Worm (Caenorhabditis elegans) whole organism, L1 larva: Measurements from ENCODE around the gene col-44.
A peak's percentile ranks its signal among the peaks of the same experiment; 100 is the strongest.

Source experiments
- C16A3.4 ChIP-seq: fragments of 150-350 bp; optimal IDR thresholded peaks from 2 replicates; lab custom pipeline; 2014; ENCODE audit warnings: missing biosample characterization, missing genetic modification characterization
- F16B12.6 ChIP-seq: fragments of 150-350 bp; optimal IDR thresholded peaks from 2 replicates; lab custom pipeline; 2014; ENCODE audit warnings: missing biosample characterization, missing genetic modification characterization
- alr-1 ChIP-seq: fragments of 200-800 bp; sonication (Bioruptor generic); optimal IDR thresholded peaks from 2 replicates; lab custom pipeline; 2018; ENCODE audit warnings: borderline replicate concordance, mild to moderate bottlenecking, missing genetic modification characterization, missing compliant biosample characterization
- ama-1 ChIP-seq: fragments of 150-350 bp; optimal IDR thresholded peaks from 2 replicates; lab custom pipeline; 2014
- blmp-1 ChIP-seq: fragments of 150-350 bp; optimal IDR thresholded peaks from 2 replicates; lab custom pipeline; 2014; ENCODE audit warnings: missing biosample characterization, missing genetic modification characterization
- dsc-1 ChIP-seq: sonication (generic microtip); optimal IDR thresholded peaks from 2 replicates; lab custom pipeline; 2016; ENCODE audit warnings: mild to moderate bottlenecking, missing genetic modification characterization, missing compliant biosample characterization
- efl-1 ChIP-seq, 4 experiments: fragments of 150-350 bp; optimal IDR thresholded peaks in 3 of 4; peaks in 1 of 4; 1 replicate in 1 of 4; 2 replicates in 3 of 4; lab custom pipeline; 2014; ENCODE audit warnings: missing biosample characterization in 2 of 4, missing genetic modification characterization in 2 of 4, missing genetic modification reagents in 2 of 4
- egl-13 ChIP-seq: sonication (generic microtip); optimal IDR thresholded peaks from 2 replicates; lab custom pipeline; 2016; ENCODE audit warnings: missing genotype, missing genetic modification reagents, missing genetic modification characterization, missing compliant biosample characterization
- egl-27 ChIP-seq, 2 experiments: fragments of 150-350 bp in 1 of 2; sonication (generic microtip); optimal IDR thresholded peaks; 3 replicates each; lab custom pipeline; 2017 to 2018; ENCODE audit warnings: missing biosample characterization in 2 of 2, missing genetic modification characterization in 2 of 2, missing genetic modification reagents in 2 of 2
- elt-2 ChIP-seq: sonication (generic microtip); optimal IDR thresholded peaks from 2 replicates; lab custom pipeline; 2016; ENCODE audit warnings: missing genetic modification characterization, mild to moderate bottlenecking, inconsistent platforms, missing compliant biosample characterization, missing genetic modification reagents
- ets-5 ChIP-seq: fragments of 200-800 bp; sonication (Bioruptor generic); IDR thresholded peaks from 2 replicates; pipeline ENCODE4 v1.3.6; 2022; ENCODE audit warnings: missing genetic modification characterization, missing compliant biosample characterization
- fkh-4 ChIP-seq: sonication (generic microtip); optimal IDR thresholded peaks from 2 replicates; lab custom pipeline; 2016; ENCODE audit warnings: missing compliant biosample characterization, missing genetic modification characterization, borderline replicate concordance
- fkh-8 ChIP-seq: sonication (generic microtip); optimal IDR thresholded peaks from 2 replicates; lab custom pipeline; 2016; ENCODE audit warnings: mild to moderate bottlenecking, missing genetic modification characterization, missing compliant biosample characterization
- fos-1 ChIP-seq: fragments of 150-350 bp; optimal IDR thresholded peaks from 2 replicates; lab custom pipeline; 2014; ENCODE audit warnings: missing biosample characterization, missing genetic modification characterization
- grh-1 ChIP-seq: fragments of 200-800 bp; sonication (Bioruptor generic); IDR thresholded peaks from 2 replicates; pipeline ENCODE4 v1.3.6; 2022; ENCODE audit warnings: missing genetic modification reagents, missing genetic modification characterization, missing compliant biosample characterization
- hpl-2 ChIP-seq: fragments of 150-350 bp; optimal IDR thresholded peaks from 2 replicates; lab custom pipeline; 2014; ENCODE audit warnings: missing biosample characterization, missing genetic modification reagents, missing genetic modification characterization
- isw-1 ChIP-seq: fragments of 200-800 bp; sonication (Bioruptor generic); IDR thresholded peaks from 2 replicates; pipeline ENCODE4 v1.3.6; 2022; ENCODE audit warnings: missing genetic modification characterization, missing compliant biosample characterization
- jun-1 ChIP-seq: fragments of 150-350 bp; optimal IDR thresholded peaks from 2 replicates; lab custom pipeline; 2014; ENCODE audit warnings: missing biosample characterization, missing genetic modification reagents, missing genetic modification characterization
- lin-13 ChIP-seq: fragments of 150-350 bp; optimal IDR thresholded peaks from 2 replicates; lab custom pipeline; 2014; ENCODE audit warnings: missing biosample characterization, missing genetic modification reagents, missing genetic modification characterization
- lin-14 ChIP-seq: fragments of 200-800 bp; sonication (Bioruptor generic); optimal IDR thresholded peaks from 2 replicates; lab custom pipeline; 2018; ENCODE audit warnings: mild to moderate bottlenecking, missing genetic modification characterization, moderate library complexity, missing compliant biosample characterization
- lin-35 ChIP-seq, 2 experiments: fragments of 150-350 bp; optimal IDR thresholded peaks; 2 replicates each; lab custom pipeline; 2014; ENCODE audit warnings: missing biosample characterization in 2 of 2, missing genetic modification characterization in 2 of 2, missing genetic modification reagents in 2 of 2
- lin-39 ChIP-seq: fragments of 150-350 bp; optimal IDR thresholded peaks from 2 replicates; lab custom pipeline; 2014; ENCODE audit warnings: missing biosample characterization, missing genetic modification reagents, missing genetic modification characterization
- lir-3 ChIP-seq: sonication (generic microtip); optimal IDR thresholded peaks from 2 replicates; lab custom pipeline; 2016; ENCODE audit warnings: mild to moderate bottlenecking, missing genetic modification characterization, moderate library complexity, missing compliant biosample characterization; ENCODE audit not compliant: poor library complexity
- lsy-2 ChIP-seq, 2 experiments: fragments of 150-350 bp; optimal IDR thresholded peaks; 2 replicates each; lab custom pipeline; 2014; ENCODE audit warnings: missing biosample characterization in 2 of 2, missing genetic modification characterization in 2 of 2
- mab-9 ChIP-seq: fragments of 200-800 bp; sonication (Bioruptor generic); IDR thresholded peaks from 2 replicates; pipeline ENCODE4 v1.3.6; 2022; ENCODE audit warnings: missing genetic modification reagents, missing genetic modification characterization, missing compliant biosample characterization
- nhr-20 ChIP-seq: sonication (generic microtip); optimal IDR thresholded peaks from 2 replicates; lab custom pipeline; 2016; ENCODE audit warnings: mild to moderate bottlenecking, missing genetic modification characterization, missing compliant biosample characterization
- nhr-237 ChIP-seq: fragments of 150-350 bp; optimal IDR thresholded peaks from 2 replicates; lab custom pipeline; 2014; ENCODE audit warnings: missing biosample characterization, missing genetic modification characterization
- nhr-47 ChIP-seq: sonication (generic microtip); optimal IDR thresholded peaks from 2 replicates; lab custom pipeline; 2016; ENCODE audit warnings: mild to moderate bottlenecking, missing genetic modification characterization, moderate library complexity, missing compliant biosample characterization
- nhr-71 ChIP-seq: sonication (generic microtip); optimal IDR thresholded peaks from 2 replicates; lab custom pipeline; 2016; ENCODE audit warnings: mild to moderate bottlenecking, missing genetic modification characterization, moderate library complexity, missing compliant biosample characterization
- nhr-77 ChIP-seq: fragments of 150-350 bp; optimal IDR thresholded peaks from 2 replicates; lab custom pipeline; 2014; ENCODE audit warnings: missing biosample characterization, missing genetic modification characterization
- nhr-85 ChIP-seq: sonication (generic microtip); peaks from one replicate; lab custom pipeline; 2016; ENCODE audit warnings: missing genetic modification characterization, inconsistent platforms, missing compliant biosample characterization
- pag-3 ChIP-seq: sonication (generic microtip); optimal IDR thresholded peaks from 2 replicates; lab custom pipeline; 2017; ENCODE audit warnings: missing genetic modification characterization, mild to moderate bottlenecking, missing compliant biosample characterization, antibody characterized with exemption, borderline replicate concordance; ENCODE audit not compliant: insufficient read depth
- pax-3 ChIP-seq: fragments of 200-800 bp; sonication (Bioruptor generic); optimal IDR thresholded peaks from 2 replicates; lab custom pipeline; 2018; ENCODE audit warnings: mild to moderate bottlenecking, missing genetic modification characterization, moderate library complexity, missing compliant biosample characterization
- pqm-1 ChIP-seq: sonication (generic microtip); optimal IDR thresholded peaks from 3 replicates; lab custom pipeline; 2017; ENCODE audit warnings: missing biosample characterization, missing genetic modification characterization
- rnt-1 ChIP-seq: sonication (generic microtip); optimal IDR thresholded peaks from 2 replicates; lab custom pipeline; 2016; ENCODE audit warnings: mild to moderate bottlenecking, missing genetic modification characterization, moderate library complexity, missing compliant biosample characterization
- skn-1 ChIP-seq: fragments of 150-350 bp; optimal IDR thresholded peaks from 2 replicates; lab custom pipeline; 2014; ENCODE audit warnings: missing biosample characterization, missing genetic modification characterization
- snpc-4 ChIP-seq: fragments of 150-350 bp; optimal IDR thresholded peaks from 2 replicates; lab custom pipeline; 2014; ENCODE audit warnings: missing biosample characterization, missing genetic modification characterization
- sox-4 ChIP-seq: sonication (generic microtip); optimal IDR thresholded peaks from 2 replicates; lab custom pipeline; 2016; ENCODE audit warnings: missing genetic modification characterization, missing compliant biosample characterization
- tlp-1 ChIP-seq: fragments of 150-350 bp; optimal IDR thresholded peaks from 2 replicates; lab custom pipeline; 2014; ENCODE audit warnings: missing biosample characterization, missing genetic modification characterization
- unc-130 ChIP-seq: fragments of 150-350 bp; optimal IDR thresholded peaks from 2 replicates; lab custom pipeline; 2017; ENCODE audit warnings: missing biosample characterization, missing genetic modification characterization, inconsistent platforms
- unc-30 ChIP-seq: sonication (generic microtip); optimal IDR thresholded peaks from 2 replicates; lab custom pipeline; 2017; ENCODE audit warnings: missing biosample characterization, missing genetic modification characterization
- unc-86 ChIP-seq: sonication (generic microtip); optimal IDR thresholded peaks from 2 replicates; lab custom pipeline; 2016; ENCODE audit warnings: missing genetic modification characterization, missing compliant biosample characterization
- unc-98 ChIP-seq: fragments of 200-800 bp; sonication (Bioruptor generic); IDR thresholded peaks from 2 replicates; pipeline ENCODE4 v1.3.6; 2022; ENCODE audit warnings: missing genetic modification characterization, missing compliant biosample characterization
- vab-15 ChIP-seq: sonication (generic microtip); optimal IDR thresholded peaks from 2 replicates; lab custom pipeline; 2017; ENCODE audit warnings: missing genotype, mild to moderate bottlenecking, missing genetic modification characterization, missing compliant biosample characterization
- xbp-1 ChIP-seq: sonication (generic microtip); optimal IDR thresholded peaks from 2 replicates; lab custom pipeline; 2016; ENCODE audit warnings: missing genetic modification characterization, missing compliant biosample characterization
- zag-1 ChIP-seq: fragments of 150-350 bp; optimal IDR thresholded peaks from 2 replicates; lab custom pipeline; 2014; ENCODE audit warnings: missing biosample characterization, missing genetic modification characterization
- zip-4 ChIP-seq: fragments of 200-800 bp; sonication (Bioruptor generic); optimal IDR thresholded peaks from 2 replicates; lab custom pipeline; 2018; ENCODE audit warnings: mild to moderate bottlenecking, missing genetic modification characterization, moderate library complexity, missing compliant biosample characterization
- ztf-11 ChIP-seq, 2 experiments: sonication (generic microtip); optimal IDR thresholded peaks; 2 replicates each; lab custom pipeline; 2016 to 2017; ENCODE audit warnings: missing genetic modification characterization in 2 of 2, missing biosample characterization in 1 of 2, missing compliant biosample characterization in 1 of 2

col-44 gene

ce11 chrX:13596003-13596767 lies 4.9 kb downstream of the col-44 start, which contains the start of gene F54B11.5 (continued):
- no peak for TF ChIP-seq hpl-2 (GFP tag; lab: Kevin White, UChicago)
- peak; percentile 15; the same call in 1 of the 2 replicates for TF ChIP-seq isw-1 (GFP tag; lab: Robert Waterston, UW)
- peak; percentile 61 for TF ChIP-seq nhr-47 (tag; lab: Kevin White, UChicago)
- peak; percentile 42 for TF ChIP-seq blmp-1
- peak; percentile 75 for TF ChIP-seq fkh-8 (tag; lab: Kevin White, UChicago)
- no peak for TF ChIP-seq pax-3 (tag; lab: Kevin White, UChicago)
- TF ChIP-seq nhr-20: peak; percentile 47
- TF ChIP-seq lin-14 (GFP tag; lab: Kevin White, UChicago): peak; percentile 74

ce11 chrX:13598021-13598499 lies 6.8 kb downstream of the col-44 start, which contains the start of gene bra-1:
Gene bra-1 (plus strand): TSS chrX:13598449.
- TF ChIP-seq lin-39 (tag; lab: Kevin White, UChicago) (no peak), ztf-11 (tag; optimal IDR thresholded peaks at IDR 0.05; lab: Kevin White, UChicago) (peak in 1 of 2 experiments; percentile 42), snpc-4 (tag; lab: Kevin White, UChicago) (peak; percentile 28), alr-1 (no peak), zip-4 (GFP tag; lab: Kevin White, UChicago) (no peak), xbp-1 (peak; percentile 59), nhr-20 (peak; percentile 72), fos-1 (tag; lab: Kevin White, UChicago) (peak; percentile 50), fkh-8 (tag; lab: Kevin White, UChicago) (peak; percentile 94), tlp-1 (tag; lab: Kevin White, UChicago) (no peak), hpl-2 (GFP tag; lab: Kevin White, UChicago) (no peak), nhr-85 (no peak), nhr-77 (tag; lab: Kevin White, UChicago) (peak; percentile 23), skn-1 (tag; lab: Kevin White, UChicago) (peak; percentile 27), jun-1 (tag; lab: Kevin White, UChicago) (peak; percentile 60), elt-2 (tag; lab: Kevin White, UChicago) (no peak), grh-1 (GFP tag; lab: Robert Waterston, UW) (no peak), unc-98 (GFP tag; lab: Robert Waterston, UW) (no peak), unc-30 (tag; lab: Kevin White, UChicago) (no peak), nhr-237 (no peak), egl-27 (tag; optimal IDR thresholded peaks at IDR 0.05; lab: Kevin White, UChicago) (no peak), lsy-2 (tag; optimal IDR thresholded peaks at IDR 0.05; lab: Kevin White, UChicago) (peak; percentile 47 to 59), rnt-1 (peak; percentile 12), vab-15 (tag; lab: Kevin White, UChicago) (peak; percentile 18), lin-13 (GFP tag; lab: Kevin White, UChicago) (peak; percentile 20), mab-9 (GFP tag; lab: Robert Waterston, UW) (no peak), ets-5 (GFP tag; lab: Robert Waterston, UW) (no peak), lir-3 (tag; lab: Kevin White, UChicago) (no peak), dsc-1 (tag; lab: Kevin White, UChicago) (peak; percentile 90), pqm-1 (tag; lab: Kevin White, UChicago) (no peak), pag-3 (tag; lab: Kevin White, UChicago) (no peak), unc-86 (tag; lab: Kevin White, UChicago) (peak; percentile 75), lin-14 (GFP tag; lab: Kevin White, UChicago) (peak; percentile 84), efl-1 (optimal IDR thresholded peaks at IDR 0.05; lab: Kevin White, UChicago) (peak; percentile 29 to 32), efl-1 (GFP tag; optimal IDR thresholded peaks at IDR 0.05 in 1 of 2; lab: Kevin White, UChicago) (peak; percentile 16 to 61), F16B12.6 (no peak), C16A3.4 (tag; lab: Kevin White, UChicago) (peak; percentile 52), nhr-71 (tag; lab: Kevin White, UChicago) (peak; percentile 83), sox-4 (peak; percentile 68), egl-13 (tag; lab: Kevin White, UChicago) (peak; percentile 86), ama-1 (no peak), lin-35 (GFP tag; optimal IDR thresholded peaks at IDR 0.05; lab: Kevin White, UChicago) (peak; percentile 47 to 52), unc-130 (tag; lab: Kevin White, UChicago) (no peak), fkh-4 (tag; lab: Kevin White, UChicago) (peak; percentile 10), zag-1 (no peak)
